Worm (Caenorhabditis elegans) whole organism, midembryonic: ENCODE data around the gene Y39B6A.13.

Experiments used
- T22C8.4 ChIP-seq: fragments of 200-800 bp; sonication (Bioruptor generic); IDR thresholded peaks from 2 replicates; pipeline ENCODE4 v1.3.6; 2022; ENCODE audit warnings: missing genetic modification characterization, missing compliant biosample characterization
- cog-1 ChIP-seq: sonication (generic microtip); optimal IDR thresholded peaks from 2 replicates; lab custom pipeline; 2016; ENCODE audit warnings: missing genetic modification characterization, missing compliant biosample characterization
- flt-1 ChIP-seq: fragments of 200-800 bp; sonication (Bioruptor generic); IDR thresholded peaks from 2 replicates; pipeline ENCODE4 v1.3.6; 2022; ENCODE audit warnings: missing genetic modification characterization, missing compliant biosample characterization
- klf-2 ChIP-seq: fragments of 200-800 bp; sonication (Bioruptor generic); conservative IDR thresholded peaks from 2 replicates; pipeline ENCODE4 v1.3.6; 2022; ENCODE audit warnings: missing genetic modification reagents, missing genetic modification characterization, missing compliant biosample characterization
- med-1 ChIP-seq: sonication (generic microtip); optimal IDR thresholded peaks from 2 replicates; lab custom pipeline; 2017; ENCODE audit warnings: missing genetic modification characterization, mild to moderate bottlenecking, missing compliant biosample characterization, antibody characterized with exemption, missing genetic modification reagents; ENCODE audit not compliant: insufficient read depth
- ref-1 ChIP-seq: fragments of 200-800 bp; sonication (Bioruptor generic); conservative IDR thresholded peaks from 2 replicates; pipeline ENCODE4 v1.3.6; 2022; ENCODE audit warnings: missing genetic modification reagents, missing genetic modification characterization, missing compliant biosample characterization
- tab-1 ChIP-seq: fragments of 200-800 bp; sonication (Bioruptor generic); IDR thresholded peaks from 2 replicates; pipeline ENCODE4 v1.3.6; 2022; ENCODE audit warnings: missing genetic modification characterization, missing compliant biosample characterization
- ztf-23 ChIP-seq: fragments of 200-800 bp; sonication (Bioruptor generic); IDR thresholded peaks from 2 replicates; pipeline ENCODE4 v1.3.6; 2022; ENCODE audit warnings: missing genetic modification reagents, missing genetic modification characterization, missing compliant biosample characterization
- ztf-29 ChIP-seq: fragments of 200-800 bp; sonication (Bioruptor generic); IDR thresholded peaks from 2 replicates; pipeline ENCODE4 v1.3.6; 2022; ENCODE audit warnings: missing genetic modification reagents, missing genetic modification characterization, missing compliant biosample characterization

Gene Y39B6A.13

DNA sequence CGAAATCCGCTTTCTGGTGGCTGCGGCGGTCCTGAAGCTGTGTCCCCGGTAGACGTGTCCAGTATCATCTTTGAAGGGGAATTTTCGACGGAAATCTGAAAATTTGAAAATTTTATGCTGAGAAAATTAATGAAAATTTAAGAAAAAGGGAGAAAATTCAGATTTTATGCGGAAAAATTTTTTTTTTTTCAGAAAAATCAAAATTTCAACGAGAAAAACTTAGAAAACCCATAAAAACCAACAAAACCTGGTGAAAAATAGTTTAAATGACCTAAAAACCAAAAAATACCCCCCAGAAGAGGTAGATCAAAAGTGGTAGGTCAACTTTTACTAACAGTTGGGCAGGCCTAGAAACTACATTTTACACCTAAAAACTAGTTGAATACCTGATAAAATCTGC lies 14.3 kb upstream of the Y39B6A.13 start, which contains the start of gene Y39B6A.10:
Gene Y39B6A.10, minus strand, starts transcription at position 101 of the 400 bp plus-strand sequence.
- no peak for TF ChIP-seq T22C8.4 (GFP tag; lab: Robert Waterston, UW)
- TF ChIP-seq tab-1, result no peak
- TF ChIP-seq med-1, result no peak
- TF ChIP-seq ztf-29 (GFP tag; lab: Robert Waterston, UW), result no peak
- no peak for TF ChIP-seq flt-1 (GFP tag; lab: Robert Waterston, UW)
- no peak for TF ChIP-seq klf-2
- TF ChIP-seq ref-1 (GFP tag; lab: Robert Waterston, UW), result no peak
- TF ChIP-seq cog-1 (tag; lab: Kevin White, UChicago), result no peak
- no peak for TF ChIP-seq ztf-23 (GFP tag; lab: Robert Waterston, UW)

DNA sequence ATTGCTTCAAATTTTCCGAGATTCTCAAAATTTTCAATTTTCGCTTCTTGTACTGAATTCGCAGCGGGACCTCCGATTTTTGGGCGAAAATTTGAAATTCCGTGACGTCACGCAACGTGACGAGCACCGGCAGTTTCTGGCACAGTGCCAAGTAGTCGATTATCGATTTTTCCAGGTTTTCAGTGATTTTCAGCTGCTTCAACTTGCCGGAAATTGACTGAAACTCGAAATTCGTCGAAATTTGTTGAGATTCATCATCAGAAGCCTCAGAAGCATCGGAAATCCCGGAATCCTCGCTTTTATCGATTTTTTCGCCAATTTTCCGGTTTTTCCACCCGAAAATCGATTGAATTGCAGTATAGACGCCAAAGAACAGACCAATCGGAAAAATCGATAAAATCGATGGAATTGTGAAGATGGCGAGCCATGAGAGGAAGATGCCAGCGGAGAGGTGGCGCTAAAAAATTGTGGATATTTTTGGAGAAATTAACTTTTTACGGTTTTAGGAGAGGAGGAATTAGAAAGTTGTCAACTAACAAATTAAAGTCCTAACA lies 12.7 kb upstream of the Y39B6A.13 start:
- TF ChIP-seq flt-1 (GFP tag; lab: Robert Waterston, UW) (no peak), tab-1 (no peak), ref-1 (GFP tag; lab: Robert Waterston, UW) (no peak), med-1 (no peak), ztf-29 (GFP tag; lab: Robert Waterston, UW) (no peak), T22C8.4 (GFP tag; lab: Robert Waterston, UW) (peak; percentile 70), cog-1 (tag; lab: Kevin White, UChicago) (no peak), klf-2 (no peak), ztf-23 (GFP tag; lab: Robert Waterston, UW) (no peak)

DNA sequence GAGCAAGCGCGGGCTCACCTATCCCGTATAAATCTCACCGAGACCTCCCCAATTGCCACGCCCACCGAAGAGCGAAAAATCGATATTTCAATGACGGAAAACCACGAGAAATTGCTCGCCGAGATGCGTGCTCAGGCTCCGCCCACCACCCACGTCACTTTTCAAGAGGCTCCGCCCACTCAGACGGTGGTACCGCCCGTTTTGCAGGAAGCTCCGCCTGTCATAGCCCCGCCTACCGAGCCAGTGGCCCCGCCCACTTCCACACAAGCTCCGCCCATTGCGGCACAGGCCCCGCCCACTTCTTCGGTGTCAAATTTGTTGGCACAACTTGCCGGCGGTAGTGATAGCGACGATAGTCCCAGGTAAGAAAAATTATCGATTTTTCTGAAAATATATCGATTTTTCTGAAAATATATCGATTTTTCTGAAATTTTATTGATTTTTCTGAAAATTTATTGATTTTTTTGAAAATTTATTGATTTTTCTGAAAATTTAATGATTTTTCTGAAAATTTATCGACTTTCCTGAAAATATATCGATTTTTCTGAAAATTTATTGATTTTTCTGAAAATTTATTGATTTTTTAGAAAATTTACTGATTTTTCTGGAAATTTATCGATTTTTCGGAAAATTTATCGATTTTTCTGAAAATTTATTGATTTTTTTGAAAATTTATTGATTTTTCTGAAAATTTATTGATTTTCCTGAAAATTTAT lies 10.4 kb upstream of the Y39B6A.13 start:
- TF ChIP-seq cog-1 (tag; lab: Kevin White, UChicago) (no peak), ref-1 (GFP tag; lab: Robert Waterston, UW) (no peak), T22C8.4 (GFP tag; lab: Robert Waterston, UW) (peak; percentile 67; the same call in 1 of the 2 replicates)

- TF ChIP-seq tab-1, result no peak
These were observed 8.0 kb upstream of the Y39B6A.13 start, which contains the start of gene dyf-17 for ce11 chrV:19127225-19127624. dyf-17 (plus strand) TSS chrV:19127525.

DNA sequence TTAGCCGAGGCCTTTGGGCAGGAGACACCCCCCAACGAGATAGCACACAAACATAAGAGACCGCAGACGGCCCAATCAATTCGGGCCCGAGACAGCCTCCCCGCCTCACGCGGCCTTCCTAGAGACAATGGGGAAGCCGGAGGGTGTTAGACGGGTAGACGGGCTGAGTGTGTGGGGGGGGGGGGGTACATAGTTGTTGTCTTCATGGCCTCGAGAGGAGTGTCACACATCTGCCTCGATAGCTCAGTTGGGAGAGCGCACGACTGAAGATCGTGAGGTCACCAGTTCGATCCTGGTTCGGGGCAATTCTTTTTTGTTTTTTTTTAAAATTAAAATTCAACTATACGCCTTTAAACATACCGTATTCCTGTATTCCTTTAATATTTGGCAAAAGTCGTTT lies 6.6 kb upstream of the Y39B6A.13 start:
- TF ChIP-seq flt-1 (GFP tag; lab: Robert Waterston, UW) (peak; percentile 96), ztf-23 (GFP tag; lab: Robert Waterston, UW) (peak; percentile 93), tab-1 (peak; percentile 94), ztf-29 (GFP tag; lab: Robert Waterston, UW) (peak; percentile 91), med-1 (peak; percentile 42), ref-1 (GFP tag; lab: Robert Waterston, UW) (peak; percentile 85), klf-2 (peak; percentile 90), T22C8.4 (GFP tag; lab: Robert Waterston, UW) (peak; percentile 94), cog-1 (tag; lab: Kevin White, UChicago) (peak; percentile 49)

- TF ChIP-seq cog-1 (tag; lab: Kevin White, UChicago) (no peak), ztf-29 (GFP tag; lab: Robert Waterston, UW) (no peak), tab-1 (no peak)
These were observed 6.0 kb upstream of the Y39B6A.13 start for ce11 chrV:19125253-19125652.

DNA sequence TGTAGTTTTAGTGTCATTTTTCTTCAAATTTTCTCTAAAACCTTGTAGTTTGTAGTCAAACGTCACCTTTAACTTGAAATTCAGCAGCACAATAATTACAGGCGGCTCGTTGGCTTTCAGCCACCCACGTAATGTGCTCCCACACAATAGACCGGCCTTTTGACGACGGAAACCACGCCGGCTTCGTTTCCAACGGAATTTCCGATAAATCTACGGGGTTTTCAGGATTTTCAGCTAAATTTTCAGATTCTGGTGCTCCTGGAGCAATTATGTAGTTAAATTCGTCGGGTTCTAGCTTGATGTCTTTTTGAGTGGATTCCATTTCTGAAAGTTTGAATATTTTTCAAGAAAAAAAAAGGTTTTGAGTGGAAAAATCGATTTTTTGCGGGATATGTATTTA lies 5.4 kb upstream of the Y39B6A.13 start, which contains the start of gene bed-1:
Gene bed-1, minus strand, starts transcription at position 337 of the 400 bp plus-strand sequence.
- TF ChIP-seq med-1 (no peak), flt-1 (GFP tag; lab: Robert Waterston, UW) (no peak), klf-2 (no peak), ztf-23 (GFP tag; lab: Robert Waterston, UW) (no peak), ztf-29 (GFP tag; lab: Robert Waterston, UW) (no peak), ref-1 (GFP tag; lab: Robert Waterston, UW) (no peak), cog-1 (tag; lab: Kevin White, UChicago) (no peak), T22C8.4 (GFP tag; lab: Robert Waterston, UW) (no peak), tab-1 (no peak)

ce11 chrV:19120743-19121642 lies 1.8 kb upstream of the Y39B6A.13 start:
- TF ChIP-seq ztf-29 (GFP tag; lab: Robert Waterston, UW) (no peak), T22C8.4 (GFP tag; lab: Robert Waterston, UW) (peak; percentile 84), ztf-23 (GFP tag; lab: Robert Waterston, UW) (no peak), flt-1 (GFP tag; lab: Robert Waterston, UW) (0 out of 2 replicates have a peak, but pooled peaks have one; percentile 12)

DNA sequence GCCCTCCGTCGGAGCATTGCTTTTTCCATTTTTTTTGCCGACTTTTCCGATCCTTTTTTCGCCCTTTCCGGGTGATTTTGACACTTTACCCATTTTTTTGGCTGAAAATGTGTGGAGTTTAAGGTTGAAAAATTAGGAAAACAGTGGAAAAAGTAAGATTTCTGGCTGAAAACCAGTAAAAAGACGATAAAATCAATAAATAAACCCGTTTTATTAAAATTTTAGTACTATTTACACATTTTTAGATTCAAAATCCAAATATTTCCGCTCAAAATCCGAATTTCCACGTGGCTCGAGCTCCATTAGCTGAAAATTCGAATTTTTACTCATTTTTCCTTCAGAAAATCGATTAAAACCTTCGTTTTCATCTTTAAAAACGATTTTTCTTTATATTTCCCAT lies 913 bp downstream of the Y39B6A.13 start, which contains the start of gene pro-3:
Gene pro-3, minus strand, starts transcription at position 101 of the 400 bp plus-strand sequence.
- TF ChIP-seq ztf-23 (GFP tag; lab: Robert Waterston, UW), result no peak
- TF ChIP-seq klf-2, result no peak
- TF ChIP-seq ref-1 (GFP tag; lab: Robert Waterston, UW), result no peak
- no peak for TF ChIP-seq cog-1 (tag; lab: Kevin White, UChicago)
- TF ChIP-seq ztf-29 (GFP tag; lab: Robert Waterston, UW), result no peak
- TF ChIP-seq T22C8.4 (GFP tag; lab: Robert Waterston, UW), result no peak
- no peak for TF ChIP-seq tab-1
- TF ChIP-seq flt-1 (GFP tag; lab: Robert Waterston, UW), result no peak
- no peak for TF ChIP-seq med-1
